Worm (Caenorhabditis elegans): Measurements from ENCODE around the gene F41B4.3.

Gene F41B4.3

ce11 chrX:6840670-6841308 lies 4.9 kb upstream of the F41B4.3 start, which contains the start of the genes glr-6 and asg-2 (continued):
- TF ChIP-seq T07F8.4 (tag; optimal IDR thresholded peaks at IDR 0.05) (no peak), nhr-27 (tag; optimal IDR thresholded peaks at IDR 0.05) (no peak), xnd-1 (tag; optimal IDR thresholded peaks at IDR 0.05) (no peak), B0336.3 (GFP tag; IDR thresholded peaks at IDR 0.05) (no peak), ztf-22 (GFP tag; optimal IDR thresholded peaks at IDR 0.05) (no peak), attf-3 (GFP tag; conservative IDR thresholded peaks at IDR 0.05) (no peak), ets-4 (GFP tag; optimal IDR thresholded peaks at IDR 0.05) (no peak), F23B12.7 (tag; optimal IDR thresholded peaks at IDR 0.05; ENCODE audit: insufficient read depth) (peak; percentile 50), ceh-79 (tag; optimal IDR thresholded peaks at IDR 0.05) (no peak), sptf-2 (GFP tag; optimal IDR thresholded peaks at IDR 0.05) (no peak), lin-26 (GFP tag; IDR thresholded peaks at IDR 0.05) (no peak), egl-44 (GFP tag; IDR thresholded peaks at IDR 0.05) (0 out of 2 replicates have a peak, but pooled peaks have one; percentile 22), snpc-3.4 (tag; optimal IDR thresholded peaks at IDR 0.05) (no peak), pbrm-1 (GFP tag; IDR thresholded peaks at IDR 0.05) (0 out of 2 replicates have a peak, but pooled peaks have one; percentile 13), nhr-80 (tag; optimal IDR thresholded peaks at IDR 0.05) (peak; percentile 69), tbx-9 (tag; optimal IDR thresholded peaks at IDR 0.05; ENCODE audit: borderline replicate concordance) (no peak), pha-4 (tag; optimal IDR thresholded peaks at IDR 0.05) (peak; percentile 7), atf-7 (tag; optimal IDR thresholded peaks at IDR 0.05) (no peak), let-607 (tag; optimal IDR thresholded peaks at IDR 0.05) (no peak), fkh-3 (tag; optimal IDR thresholded peaks at IDR 0.05) (no peak), efl-1 (GFP tag; optimal IDR thresholded peaks at IDR 0.05) (no peak), ztf-26 (tag; optimal IDR thresholded peaks at IDR 0.05) (no peak), K12H6.12 (tag; optimal IDR thresholded peaks at IDR 0.05) (peak; percentile 60), ama-1 (optimal IDR thresholded peaks at IDR 0.05) (no peak), ama-1 (GFP tag; optimal IDR thresholded peaks at IDR 0.05) (no peak), ztf-18 (tag; optimal IDR thresholded peaks at IDR 0.05) (no peak), F55B11.4 (tag; optimal IDR thresholded peaks at IDR 0.05; ENCODE audit: borderline replicate concordance, insufficient read depth) (no peak), F52B5.7 (tag; optimal IDR thresholded peaks at IDR 0.05) (no peak), lin-35 (GFP tag; optimal IDR thresholded peaks at IDR 0.05) (peak in 1 of 3 experiments; percentile 44), C17E4.6 (GFP tag; IDR thresholded peaks at IDR 0.05) (no peak), F22D6.2 (tag; optimal IDR thresholded peaks at IDR 0.05) (no peak), F37B4.10 (GFP tag; IDR thresholded peaks at IDR 0.05) (no peak), ekl-4 (GFP tag; IDR thresholded peaks at IDR 0.05) (no peak), cebp-1 (GFP tag; IDR thresholded peaks at IDR 0.05) (no peak), cebp-1 (tag; optimal IDR thresholded peaks at IDR 0.05) (peak; percentile 64), sdz-38 (tag; optimal IDR thresholded peaks at IDR 0.05) (no peak), nfyb-1 (GFP tag; IDR thresholded peaks at IDR 0.05) (no peak), ZK185.1 (tag; optimal IDR thresholded peaks at IDR 0.05; ENCODE audit: poor library complexity, severe bottlenecking) (peak; percentile 66), somi-1 (GFP tag; optimal IDR thresholded peaks at IDR 0.05) (no peak), lsy-27 (tag; optimal IDR thresholded peaks at IDR 0.05; ENCODE audit: borderline replicate concordance, insufficient read depth) (no peak), Y95B8A.8 (GFP tag; IDR thresholded peaks at IDR 0.05) (no peak), egl-18 (GFP tag; IDR thresholded peaks at IDR 0.05) (no peak), hmg-20 (GFP tag; IDR thresholded peaks at IDR 0.05) (no peak), rec-8 (tag; optimal IDR thresholded peaks at IDR 0.05) (no peak), ceh-40 (GFP tag; IDR thresholded peaks at IDR 0.05) (no peak), ceh-100 (GFP tag; IDR thresholded peaks at IDR 0.05) (no peak), ztf-3 (GFP tag; optimal IDR thresholded peaks at IDR 0.05) (no peak), mcd-1 (GFP tag; IDR thresholded peaks at IDR 0.05) (peak; percentile 95)

Measured in whole organism, young adult.